Worm (Caenorhabditis elegans): ENCODE data around the gene znf-622.

znf-622 gene

DNA sequence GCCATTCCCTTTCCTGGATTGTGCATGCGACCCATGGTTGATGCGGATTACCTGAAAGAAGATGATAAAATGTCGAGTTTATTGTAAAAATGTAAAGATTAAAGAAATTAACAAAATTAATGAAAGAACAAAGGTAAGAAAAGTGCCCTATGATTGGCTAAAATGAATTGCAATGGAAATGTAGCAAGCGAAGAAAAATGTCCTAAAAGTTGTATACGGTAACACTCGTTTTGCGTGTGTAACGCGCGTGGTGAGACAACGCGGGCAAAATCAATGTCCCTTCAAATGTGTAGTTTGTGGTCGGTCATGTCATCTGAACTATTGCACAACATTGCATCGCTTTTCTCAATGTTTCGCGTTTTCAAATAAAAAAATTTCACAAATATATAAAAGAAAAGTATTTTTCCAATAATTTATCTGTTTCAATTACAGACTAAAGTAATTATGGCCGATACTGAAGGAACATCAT, 6.5 kb upstream of the znf-622 start, which contains the start of the genes rps-13 and nfx-1 (continued):
- 0 out of 2 replicates have a peak, but pooled peaks have one; percentile 19 for TF ChIP-seq attf-3 (GFP tag; conservative IDR thresholded peaks at IDR 0.05)
- TF ChIP-seq madf-10 (tag; optimal IDR thresholded peaks at IDR 0.05), result no peak
- peak; percentile 14; the same call in 1 of the 2 replicates for TF ChIP-seq Y95B8A.8 (GFP tag; IDR thresholded peaks at IDR 0.05)
- TF ChIP-seq nhr-80 (tag; optimal IDR thresholded peaks at IDR 0.05), result peak; percentile 40
- TF ChIP-seq ztf-3 (GFP tag; optimal IDR thresholded peaks at IDR 0.05), result no peak
- TF ChIP-seq attf-5 (GFP tag; optimal IDR thresholded peaks at IDR 0.05), result peak; percentile 74
- TF ChIP-seq lin-35 (GFP tag; optimal IDR thresholded peaks at IDR 0.05), result peak in 1 of 3 experiments; percentile 50
- TF ChIP-seq ama-1 (optimal IDR thresholded peaks at IDR 0.05), result no peak
- TF ChIP-seq ama-1 (GFP tag; optimal IDR thresholded peaks at IDR 0.05), result peak in 1 of 2 experiments; percentile 24
- no peak for TF ChIP-seq egl-18 (GFP tag; IDR thresholded peaks at IDR 0.05)
- TF ChIP-seq T26A5.8 (tag; optimal IDR thresholded peaks at IDR 0.05), result no peak
- TF ChIP-seq F10E7.11 (tag; optimal IDR thresholded peaks at IDR 0.05), result no peak
- TF ChIP-seq dpl-1 (GFP tag; optimal IDR thresholded peaks at IDR 0.05), result peak; percentile 32
- TF ChIP-seq xnd-1 (tag; optimal IDR thresholded peaks at IDR 0.05), result peak; percentile 2
- TF ChIP-seq madf-6 (GFP tag; IDR thresholded peaks at IDR 0.05), result peak; percentile 64; the same call in 1 of the 2 replicates

ce11 chrIII:6379129-6379528, 2.3 kb upstream of the znf-622 start, which contains the start of gene C16A3.6:
Gene C16A3.6 (plus strand): TSS chrIII:6379212.
- TF ChIP-seq snpc-1.3 (tag; optimal IDR thresholded peaks at IDR 0.05; ENCODE audit: insufficient read depth), result peak; percentile 13
- TF ChIP-seq ztf-3 (GFP tag; optimal IDR thresholded peaks at IDR 0.05), result no peak
- TF ChIP-seq cebp-1 (GFP tag; IDR thresholded peaks at IDR 0.05), result no peak
- TF ChIP-seq cebp-1 (tag; optimal IDR thresholded peaks at IDR 0.05), result peak; percentile 72
- peak; percentile 4 for TF ChIP-seq lin-40 (tag; optimal IDR thresholded peaks at IDR 0.05)
- TF ChIP-seq lsl-1 (GFP tag; optimal IDR thresholded peaks at IDR 0.05), result peak; percentile 25
- peak; percentile 39 for TF ChIP-seq efl-1 (GFP tag; optimal IDR thresholded peaks at IDR 0.05)
- TF ChIP-seq egrh-3 (GFP tag; IDR thresholded peaks at IDR 0.05), result no peak
- TF ChIP-seq fkh-3 (tag; optimal IDR thresholded peaks at IDR 0.05), result no peak
- 0 out of 2 replicates have a peak, but pooled peaks have one; percentile 19 for TF ChIP-seq Y95B8A.8 (GFP tag; IDR thresholded peaks at IDR 0.05)
- 0 out of 2 replicates have a peak, but pooled peaks have one; percentile 17 for TF ChIP-seq rcor-1 (GFP tag; IDR thresholded peaks at IDR 0.05)
- no peak for TF ChIP-seq nhr-120 (GFP tag; IDR thresholded peaks at IDR 0.05)
- TF ChIP-seq D2030.7 (GFP tag; IDR thresholded peaks at IDR 0.05), result 0 out of 2 replicates have a peak, but pooled peaks have one; percentile 19
- peak; percentile 27 for TF ChIP-seq repo-1 (tag; optimal IDR thresholded peaks at IDR 0.05)
- TF ChIP-seq tbp1 (GFP tag; optimal IDR thresholded peaks at IDR 0.05), result peak; percentile 15
- TF ChIP-seq him-1 (tag; optimal IDR thresholded peaks at IDR 0.05), result no peak
- TF ChIP-seq aptf-2 (GFP tag; conservative IDR thresholded peaks at IDR 0.05), result no peak

ce11 chrIII:6380472-6380871, 962 bp upstream of the znf-622 start, which contains the start of gene C16A3.5:
Gene C16A3.5 (plus strand): TSS chrIII:6380772.
- TF ChIP-seq mcd-1 (GFP tag; IDR thresholded peaks at IDR 0.05) (0 out of 2 replicates have a peak, but pooled peaks have one; percentile 11), ztf-18 (tag; optimal IDR thresholded peaks at IDR 0.05) (no peak)

DNA sequence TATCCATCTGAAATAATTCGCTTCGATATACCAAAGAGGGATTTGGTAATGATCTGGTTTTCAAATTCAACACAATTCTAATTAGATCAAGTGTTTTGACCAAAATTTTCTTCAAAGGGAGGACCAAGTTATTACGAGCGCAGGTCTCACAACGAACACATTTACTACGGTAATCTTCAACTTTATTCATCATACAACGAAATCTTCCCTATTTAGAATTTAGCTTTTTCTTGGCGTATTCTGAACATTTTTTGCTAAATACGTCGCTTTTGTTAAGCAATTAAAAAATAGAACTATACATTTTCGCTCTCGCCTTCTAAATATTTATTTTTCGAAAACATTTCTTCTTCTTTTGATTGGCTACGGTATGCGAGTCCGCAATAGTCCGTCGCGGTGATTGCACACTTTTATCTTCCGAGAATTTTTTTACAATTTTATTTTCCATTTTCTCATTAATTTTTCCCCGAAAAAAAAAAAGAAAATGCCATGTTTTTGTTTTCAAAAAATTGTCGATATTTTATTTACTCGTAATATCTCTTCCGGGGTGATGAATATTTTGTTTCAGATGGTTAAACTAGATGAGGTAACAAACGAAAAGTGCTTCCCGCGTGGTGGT, 1.7 kb downstream of the znf-622 start, which contains the start of gene let-716:
let-716 (plus strand) TSS at position 566 of the 616 bp plus-strand sequence.
- TF ChIP-seq F33H1.4 (GFP tag; IDR thresholded peaks at IDR 0.05), result peak; percentile 64
- TF ChIP-seq Y67H2A.10 (GFP tag; conservative IDR thresholded peaks at IDR 0.05), result no peak
- no peak for TF ChIP-seq lir-1 (GFP tag; conservative IDR thresholded peaks at IDR 0.05)
- no peak for TF ChIP-seq bed-1 (GFP tag; IDR thresholded peaks at IDR 0.05)
- TF ChIP-seq F52B5.7 (tag; optimal IDR thresholded peaks at IDR 0.05), result no peak
- TF ChIP-seq F23B12.7 (tag; optimal IDR thresholded peaks at IDR 0.05; ENCODE audit: insufficient read depth), result peak; percentile 20
- TF ChIP-seq lag-1 (GFP tag; IDR thresholded peaks at IDR 0.05), result no peak
- TF ChIP-seq lin-35 (GFP tag; optimal IDR thresholded peaks at IDR 0.05), result peak in 1 of 3 experiments; percentile 39
- TF ChIP-seq ama-1 (optimal IDR thresholded peaks at IDR 0.05), result no peak
- TF ChIP-seq ama-1 (GFP tag; optimal IDR thresholded peaks at IDR 0.05), result peak in 1 of 2 experiments; percentile 2
- TF ChIP-seq fkh-3 (tag; optimal IDR thresholded peaks at IDR 0.05), result no peak
- no peak for TF ChIP-seq ztf-3 (GFP tag; optimal IDR thresholded peaks at IDR 0.05)
- TF ChIP-seq nfyb-1 (GFP tag; IDR thresholded peaks at IDR 0.05), result no peak
- TF ChIP-seq B0019.2 (GFP tag; conservative IDR thresholded peaks at IDR 0.05), result no peak
- no peak for TF ChIP-seq atf-7 (tag; optimal IDR thresholded peaks at IDR 0.05)
- no peak for TF ChIP-seq cebp-2 (GFP tag; IDR thresholded peaks at IDR 0.05)
- TF ChIP-seq ztf-26 (tag; optimal IDR thresholded peaks at IDR 0.05), result no peak

Measured in whole organism, young adult.